Worm (Caenorhabditis elegans) whole organism, young adult: ENCODE data around the gene R02D5.8.

Experiments used
- akir-1 ChIP-seq: fragments of 200-800 bp; sonication (Bioruptor generic); optimal IDR thresholded peaks from 2 replicates; lab custom pipeline; 2018; ENCODE audit warnings: mild to moderate bottlenecking, missing genetic modification characterization, moderate library complexity, missing compliant biosample characterization
- ceh-91 ChIP-seq: fragments of 200-800 bp; sonication (Bioruptor generic); IDR thresholded peaks from 2 replicates; pipeline ENCODE4 v1.3.6; 2022; ENCODE audit warnings: missing genetic modification reagents, missing genetic modification characterization, missing compliant biosample characterization
- let-607 ChIP-seq, 2 experiments: fragments of 200-800 bp in 1 of 2; sonication (Bioruptor generic) in 1 of 2; sonication (generic microtip) in 1 of 2; optimal IDR thresholded peaks; 2 replicates each; lab custom pipeline; 2016 to 2018; ENCODE audit warnings: mild to moderate bottlenecking in 2 of 2, missing compliant biosample characterization in 2 of 2, missing genetic modification characterization in 2 of 2, moderate library complexity in 2 of 2, missing genotype in 1 of 2
- mel-28 ChIP-seq: sonication (generic microtip); optimal IDR thresholded peaks from 2 replicates; lab custom pipeline; 2016; ENCODE audit warnings: borderline replicate concordance, mild to moderate bottlenecking, missing genetic modification characterization, missing compliant biosample characterization
- tbp1 ChIP-seq: fragments of 200-800 bp; sonication (Bioruptor generic); optimal IDR thresholded peaks from 2 replicates; lab custom pipeline; 2018; ENCODE audit warnings: mild to moderate bottlenecking, missing genetic modification characterization, missing compliant biosample characterization
- ztf-22 ChIP-seq: fragments of 200-800 bp; sonication (Bioruptor generic); optimal IDR thresholded peaks from 2 replicates; lab custom pipeline; 2018; ENCODE audit warnings: mild to moderate bottlenecking, missing genetic modification characterization, moderate library complexity, missing compliant biosample characterization
- ztf-3 ChIP-seq: fragments of 200-800 bp; sonication (Bioruptor generic); optimal IDR thresholded peaks from 2 replicates; lab custom pipeline; 2018; ENCODE audit warnings: mild to moderate bottlenecking, missing genetic modification characterization, missing compliant biosample characterization

ce11 chrV:14480533-14480932 lies 38.6 kb downstream of the R02D5.8 start:
- TF ChIP-seq let-607 (tag; optimal IDR thresholded peaks at IDR 0.05; lab: Kevin White, UChicago) (no peak), akir-1 (GFP tag; lab: Kevin White, UChicago) (no peak), ceh-91 (no peak), mel-28 (tag; lab: Kevin White, UChicago) (no peak), ztf-22 (GFP tag; lab: Kevin White, UChicago) (no peak), tbp1 (GFP tag; lab: Kevin White, UChicago) (no peak), ztf-3 (GFP tag; lab: Kevin White, UChicago) (no peak)
